Worm (Caenorhabditis elegans) whole organism, mixed stage, embryonic: ENCODE measurements around the gene Y7A5A.6.

Experiments
- drap-1 ChIP-seq: fragments of 200-800 bp; sonication (Bioruptor generic); optimal IDR thresholded peaks from 3 replicates; lab custom pipeline; 2018; ENCODE audit warnings: mild to moderate bottlenecking, missing genetic modification characterization, missing compliant biosample characterization
- ham-2 ChIP-seq: fragments of 200-800 bp; sonication (Bioruptor generic); optimal IDR thresholded peaks from 2 replicates; lab custom pipeline; 2018; ENCODE audit warnings: mild to moderate bottlenecking, missing genetic modification characterization, missing compliant biosample characterization
- lin-32 ChIP-seq: fragments of 200-800 bp; sonication (Bioruptor generic); optimal IDR thresholded peaks from 2 replicates; lab custom pipeline; 2018; ENCODE audit warnings: mild to moderate bottlenecking, missing genetic modification characterization, missing compliant biosample characterization
- mep-1 ChIP-seq: fragments of 150-350 bp; optimal IDR thresholded peaks from 2 replicates; lab custom pipeline; 2017; ENCODE audit warnings: missing biosample characterization, missing genetic modification reagents, missing genetic modification characterization, inconsistent platforms
- nhr-12 ChIP-seq: fragments of 150-350 bp; optimal IDR thresholded peaks from 2 replicates; lab custom pipeline; 2014; ENCODE audit warnings: missing biosample characterization, missing genetic modification characterization
- nhr-237 ChIP-seq: fragments of 150-350 bp; optimal IDR thresholded peaks from 2 replicates; lab custom pipeline; 2014; ENCODE audit warnings: missing biosample characterization, missing genetic modification characterization
- nhr-76 ChIP-seq: sonication (generic microtip); optimal IDR thresholded peaks from 2 replicates; lab custom pipeline; 2017; ENCODE audit warnings: missing biosample characterization, missing genetic modification characterization
- snpc-4 ChIP-seq: fragments of 150-350 bp; optimal IDR thresholded peaks from 2 replicates; lab custom pipeline; 2014; ENCODE audit warnings: missing biosample characterization, missing genetic modification characterization
- tbx-8 ChIP-seq: fragments of 200-800 bp; sonication (Bioruptor generic); optimal IDR thresholded peaks from 2 replicates; lab custom pipeline; 2018; ENCODE audit warnings: mild to moderate bottlenecking, missing genetic modification characterization, moderate library complexity, missing compliant biosample characterization
- unc-39 ChIP-seq: fragments of 150-350 bp; optimal IDR thresholded peaks from 2 replicates; lab custom pipeline; 2014; ENCODE audit warnings: missing biosample characterization, missing genetic modification characterization
- unc-62 ChIP-seq: fragments of 150-350 bp; optimal IDR thresholded peaks from 2 replicates; lab custom pipeline; 2014; ENCODE audit warnings: missing biosample characterization, missing genetic modification reagents, missing genetic modification characterization

- no peak for TF ChIP-seq unc-62 (GFP tag; lab: Kevin White, UChicago)
- TF ChIP-seq nhr-12 (tag; lab: Kevin White, UChicago) = no peak
- TF ChIP-seq mep-1 (tag; lab: Kevin White, UChicago) = no peak
- no peak for TF ChIP-seq unc-39
- TF ChIP-seq drap-1 (GFP tag; lab: Kevin White, UChicago) = no peak
- TF ChIP-seq snpc-4 (tag; lab: Kevin White, UChicago) = no peak
- no peak for TF ChIP-seq lin-32
- no peak for TF ChIP-seq nhr-76
- no peak for TF ChIP-seq tbx-8 (GFP tag; lab: Kevin White, UChicago)
- no peak for TF ChIP-seq nhr-237 (tag; lab: Kevin White, UChicago)
- TF ChIP-seq ham-2 (GFP tag; lab: Kevin White, UChicago) = no peak
These were observed 33.3 kb downstream of the Y7A5A.6 start, which contains the start of gene bus-17 for ce11 chrX:15766147-15766546.
